Fruit fly (Drosophila melanogaster): ENCODE data around the gene CG14949.

The CG14949 gene

DNA sequence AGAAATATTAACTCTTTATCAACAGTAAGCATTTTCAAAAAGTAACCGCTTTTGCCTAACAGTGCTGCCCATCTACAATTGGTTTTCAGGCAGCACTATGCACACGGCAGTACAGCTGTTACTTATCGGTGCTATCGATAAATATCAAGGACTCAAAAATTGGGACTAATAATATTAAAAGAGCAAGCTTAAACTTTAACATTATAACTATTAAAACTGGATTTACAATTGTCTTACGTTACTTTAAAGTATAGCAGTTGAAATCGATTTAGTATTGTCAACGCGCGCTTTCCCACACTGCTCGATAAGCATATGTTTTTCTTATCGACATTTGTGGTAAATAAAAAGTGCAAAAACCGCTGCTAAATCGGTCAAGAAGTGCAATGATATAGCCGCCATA, 11.8 kb downstream of the CG14949 start, which contains the start of the genes CG42245 and MEP-1 (continued):
- peak; percentile 44 for TF ChIP-seq CG33213 (GFP tag; optimal IDR thresholded peaks at IDR 0.05)
- peak; percentile 16 for TF ChIP-seq Ssrp (tag; optimal IDR thresholded peaks at IDR 0.05)
- TF ChIP-seq Lhr (GFP tag; optimal IDR thresholded peaks at IDR 0.05), result peak; percentile 38
- peak; percentile 20 for TF ChIP-seq CG31388 (GFP tag; optimal IDR thresholded peaks at IDR 0.05)
- peak; percentile 75; the same call in 3 of the 4 replicates for TF ChIP-seq Dll (GFP tag; IDR thresholded peaks at IDR 0.05; ENCODE audit: partially characterized antibody)
- peak; percentile 37 for TF ChIP-seq CG11398 (GFP tag; optimal IDR thresholded peaks at IDR 0.05)
- no peak for TF ChIP-seq fru (optimal IDR thresholded peaks at IDR 0.05)
- peak; percentile 67 for TF ChIP-seq unc-4 (GFP tag; IDR thresholded peaks at IDR 0.05; ENCODE audit: partially characterized antibody)
- TF ChIP-seq CG4854 (GFP tag; optimal IDR thresholded peaks at IDR 0.05), result peak; percentile 52
- TF ChIP-seq Asciz (GFP tag; optimal IDR thresholded peaks at IDR 0.05), result peak; percentile 14
- peak; percentile 94 for TF ChIP-seq CG2116 (GFP tag; optimal IDR thresholded peaks at IDR 0.05)
- TF ChIP-seq CG8944 (GFP tag; optimal IDR thresholded peaks at IDR 0.05), result peak; percentile 23
- TF ChIP-seq Dp (GFP tag; optimal IDR thresholded peaks at IDR 0.05), result peak; percentile 72
- TF ChIP-seq chn (GFP tag; optimal IDR thresholded peaks at IDR 0.05), result peak; percentile 71
- TF ChIP-seq ewg (GFP tag; optimal IDR thresholded peaks at IDR 0.05), result no peak
- peak; percentile 66 for TF ChIP-seq CoRest (tag; optimal IDR thresholded peaks at IDR 0.05)
- TF ChIP-seq CG4360 (GFP tag; IDR thresholded peaks at IDR 0.05), result no peak
- no peak for TF ChIP-seq ham (GFP tag; IDR thresholded peaks at IDR 0.05)
- TF ChIP-seq CG8089 (GFP tag; optimal IDR thresholded peaks at IDR 0.05), result peak; percentile 6
- TF ChIP-seq Dip3 (GFP tag; optimal IDR thresholded peaks at IDR 0.05), result peak; percentile 54
- TF ChIP-seq CG1602 (GFP tag; optimal IDR thresholded peaks at IDR 0.05), result peak; percentile 26
- peak; percentile 34 for TF ChIP-seq Chrac-16 (GFP tag; optimal IDR thresholded peaks at IDR 0.05)
- peak; percentile 9 for TF ChIP-seq Deaf1 (tag; optimal IDR thresholded peaks at IDR 0.05)
- peak; percentile 54 for TF ChIP-seq CG8290 (GFP tag; optimal IDR thresholded peaks at IDR 0.05)
- TF ChIP-seq CG8290 (tag; optimal IDR thresholded peaks at IDR 0.05), result peak in 1 of 2 experiments; percentile 9
- no peak for TF ChIP-seq CG15479 (GFP tag; optimal IDR thresholded peaks at IDR 0.05)
- TF ChIP-seq CG10274 (GFP tag; optimal IDR thresholded peaks at IDR 0.05), result no peak
- TF ChIP-seq CG17385 (GFP tag; optimal IDR thresholded peaks at IDR 0.05), result peak; percentile 36
- TF ChIP-seq CG6683 (GFP tag; optimal IDR thresholded peaks at IDR 0.05), result no peak
- peak; percentile 14 for TF ChIP-seq Atf-2 (GFP tag; optimal IDR thresholded peaks at IDR 0.05)
- peak; percentile 44 for TF ChIP-seq CG7786 (GFP tag; optimal IDR thresholded peaks at IDR 0.05)
- no peak for TF ChIP-seq CG14965 (GFP tag; optimal IDR thresholded peaks at IDR 0.05; ENCODE audit: borderline replicate concordance)
- peak; percentile 11 for TF ChIP-seq vfl (GFP tag; optimal IDR thresholded peaks at IDR 0.05)
- peak; percentile 37 for TF ChIP-seq CG9797 (GFP tag; optimal IDR thresholded peaks at IDR 0.05)
- peak; percentile 57 for TF ChIP-seq Xbp1 (GFP tag; optimal IDR thresholded peaks at IDR 0.05)
- TF ChIP-seq CG30431 (GFP tag; optimal IDR thresholded peaks at IDR 0.05), result no peak
- peak; percentile 80 for TF ChIP-seq CG14710 (tag; optimal IDR thresholded peaks at IDR 0.05)
- TF ChIP-seq br (optimal IDR thresholded peaks at IDR 0.05), result no peak
- TF ChIP-seq CG10431 (GFP tag; optimal IDR thresholded peaks at IDR 0.05), result peak; percentile 8
- peak; percentile 66 for TF ChIP-seq CG11504 (tag; optimal IDR thresholded peaks at IDR 0.05)
- TF ChIP-seq dmrt99B (tag; optimal IDR thresholded peaks at IDR 0.05), result peak; percentile 3
- TF ChIP-seq Bdp1 (GFP tag; optimal IDR thresholded peaks at IDR 0.05), result peak; percentile 14
- TF ChIP-seq eve (GFP tag; optimal IDR thresholded peaks at IDR 0.05), result no peak
- TF ChIP-seq Fer3 (tag; optimal IDR thresholded peaks at IDR 0.05), result peak; percentile 19
